Fruit fly (Drosophila melanogaster) whole organism, pupa: ENCODE results near the gene CG2217.

Source experiments
- CG10348 ChIP-seq: fragments of 200-800 bp; sonication (Bioruptor generic); IDR thresholded peaks from 2 replicates; pipeline ENCODE4 v1.3.6; 2022; ENCODE audit warnings: missing biosample characterization, missing genetic modification characterization
- CG12605 ChIP-seq: fragments of 200-800 bp; sonication (Bioruptor generic); IDR thresholded peaks from 2 replicates; pipeline ENCODE4 v1.3.6; 2022; ENCODE audit warnings: missing biosample characterization, missing genetic modification characterization
- CG13204 ChIP-seq: fragments of 200-800 bp; sonication (Bioruptor generic); optimal IDR thresholded peaks from 2 replicates; lab custom pipeline; 2018; ENCODE audit warnings: missing biosample characterization, mild to moderate bottlenecking, missing genetic modification characterization, moderate library complexity
- CG14655 ChIP-seq: fragments of 200-800 bp; sonication (Bioruptor generic); optimal IDR thresholded peaks from 3 replicates; lab custom pipeline; 2017; ENCODE audit warnings: mild to moderate bottlenecking, missing biosample characterization, missing genetic modification reagents, missing genetic modification characterization
- CG15710 ChIP-seq: fragments of 200-800 bp; sonication (Bioruptor generic); optimal IDR thresholded peaks from 2 replicates; lab custom pipeline; 2018; ENCODE audit warnings: missing biosample characterization, mild to moderate bottlenecking, missing genetic modification characterization, moderate library complexity
- CG17806 ChIP-seq: fragments of 200-800 bp; sonication (Bioruptor generic); optimal IDR thresholded peaks from 2 replicates; lab custom pipeline; 2018; ENCODE audit warnings: missing biosample characterization, mild to moderate bottlenecking, missing genetic modification characterization, moderate library complexity
- CG32121 ChIP-seq: fragments of 200-800 bp; sonication (Bioruptor generic); IDR thresholded peaks from 2 replicates; pipeline ENCODE4 v1.3.6; 2022; ENCODE audit warnings: missing biosample characterization, missing genetic modification characterization
- CG34367 ChIP-seq: fragments of 200-800 bp; sonication (Bioruptor generic); optimal IDR thresholded peaks from 2 replicates; lab custom pipeline; 2018; ENCODE audit warnings: missing biosample characterization, mild to moderate bottlenecking, missing genetic modification characterization
- CG4496 ChIP-seq: fragments of 200-800 bp; sonication (Bioruptor generic); IDR thresholded peaks from 3 replicates; pipeline ENCODE4 v1.3.6; 2022; ENCODE audit warnings: missing biosample characterization, missing genetic modification characterization
- CG8159 ChIP-seq: fragments of 200-800 bp; sonication (Bioruptor generic); optimal IDR thresholded peaks from 3 replicates; lab custom pipeline; 2018; ENCODE audit warnings: missing biosample characterization, mild to moderate bottlenecking, missing genetic modification characterization, moderate library complexity
- CG8301 ChIP-seq: fragments of 200-800 bp; sonication (Bioruptor generic); optimal IDR thresholded peaks from 2 replicates; lab custom pipeline; 2018; ENCODE audit warnings: missing biosample characterization, mild to moderate bottlenecking, missing genetic modification characterization
- D1 ChIP-seq: fragments of 200-800 bp; sonication (Bioruptor generic); optimal IDR thresholded peaks from 2 replicates; lab custom pipeline; 2018; ENCODE audit warnings: missing biosample characterization, mild to moderate bottlenecking, missing genetic modification characterization, moderate library complexity
- EcR ChIP-seq: fragments of 200-800 bp; sonication (Bioruptor generic); optimal IDR thresholded peaks from 3 replicates; lab custom pipeline; 2019; ENCODE audit warnings: missing biosample characterization, missing genetic modification characterization, mild to moderate bottlenecking, moderate library complexity, missing genetic modification reagents
- Ets98B ChIP-seq: fragments of 200-800 bp; sonication (Bioruptor generic); IDR thresholded peaks from 2 replicates; pipeline ENCODE4 v1.3.6; 2022; ENCODE audit warnings: missing biosample characterization, missing genetic modification characterization
- Pif1A ChIP-seq: fragments of 200-800 bp; sonication (Bioruptor generic); optimal IDR thresholded peaks from 3 replicates; lab custom pipeline; 2016; ENCODE audit warnings: missing biosample characterization, missing genetic modification characterization
- Pif1B ChIP-seq: fragments of 200-800 bp; sonication (Bioruptor generic); optimal IDR thresholded peaks from 3 replicates; lab custom pipeline; 2016; ENCODE audit warnings: missing biosample characterization, missing genetic modification characterization
- Snoo ChIP-seq: fragments of 200-800 bp; sonication (Bioruptor generic); optimal IDR thresholded peaks from 3 replicates; lab custom pipeline; 2017; ENCODE audit warnings: missing biosample characterization, mild to moderate bottlenecking, missing genetic modification characterization, inconsistent platforms
- fd96Ca ChIP-seq: fragments of 200-800 bp; sonication (Bioruptor generic); IDR thresholded peaks from 3 replicates; pipeline ENCODE4 v1.3.6; 2022; ENCODE audit warnings: missing biosample characterization, missing genetic modification characterization
- gl ChIP-seq: fragments of 200-800 bp; sonication (Bioruptor generic); optimal IDR thresholded peaks from 2 replicates; lab custom pipeline; 2018; ENCODE audit warnings: missing biosample characterization, mild to moderate bottlenecking, missing genetic modification characterization

CG2217 gene

dm6 chr3R:30422871-30423270, at the start of gene CG2217, which contains the start of gene CG42740:
Gene CG2217, minus strand, starts transcription at chr3R:30422971.
Gene CG42740, minus strand, starts transcription at chr3R:30422971.
- no peak for TF ChIP-seq D1 (tag; lab: Kevin White, UChicago)
- TF ChIP-seq CG12605 (GFP tag; lab: Robert Waterston, UW), result no peak
- no peak for TF ChIP-seq gl
- no peak for TF ChIP-seq CG32121 (GFP tag; lab: Robert Waterston, UW)
- no peak for TF ChIP-seq CG17806 (tag; lab: Kevin White, UChicago)
- no peak for TF ChIP-seq Snoo
- no peak for TF ChIP-seq CG10348
- no peak for TF ChIP-seq fd96Ca (GFP tag; lab: Robert Waterston, UW)
- TF ChIP-seq CG34367 (tag; lab: Kevin White, UChicago), result no peak
- no peak for TF ChIP-seq CG8301 (tag; lab: Kevin White, UChicago)
- no peak for TF ChIP-seq CG8159 (tag; lab: Kevin White, UChicago)
- TF ChIP-seq CG14655 (GFP tag; lab: Kevin White, UChicago), result no peak

DNA sequence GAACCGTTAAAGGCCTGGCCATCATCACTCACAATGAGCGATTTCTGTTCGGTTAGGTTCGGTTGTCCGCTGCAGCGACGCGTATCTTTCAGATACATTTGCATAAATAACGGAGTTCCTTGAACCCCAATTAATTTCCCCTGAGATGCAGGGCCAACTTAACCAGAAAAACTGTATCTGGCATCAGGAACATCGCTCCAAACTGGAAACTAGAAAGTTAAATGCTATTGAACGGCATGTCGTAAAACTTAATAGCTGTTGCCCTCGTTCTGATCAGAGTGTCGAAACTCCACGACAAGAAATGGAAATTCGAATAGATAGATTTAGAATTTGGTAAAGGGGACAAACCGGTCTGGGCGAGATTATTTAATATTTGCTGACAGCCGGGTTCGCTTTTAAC, 49.6 kb upstream of the CG2217 start:
- TF ChIP-seq CG14655 (GFP tag; lab: Kevin White, UChicago) (no peak), gl (no peak), EcR (GFP tag; lab: Kevin White, UChicago) (peak; percentile 59)

- TF ChIP-seq CG8159 (tag; lab: Kevin White, UChicago), result no peak
- TF ChIP-seq EcR (GFP tag; lab: Kevin White, UChicago), result no peak
- no peak for TF ChIP-seq CG34367 (tag; lab: Kevin White, UChicago)
- TF ChIP-seq Pif1A (GFP tag; lab: Kevin White, UChicago), result no peak
- no peak for TF ChIP-seq CG32121 (GFP tag; lab: Robert Waterston, UW)
- no peak for TF ChIP-seq Pif1B (GFP tag; lab: Kevin White, UChicago)
- no peak for TF ChIP-seq CG13204
- TF ChIP-seq CG10348, result no peak
These were observed 47.9 kb upstream of the CG2217 start for dm6 chr3R:30470690-30471089.

dm6 chr3R:30467062-30467461, 44.3 kb upstream of the CG2217 start:
- TF ChIP-seq CG4496 (GFP tag; lab: Robert Waterston, UW) (no peak), CG14655 (GFP tag; lab: Kevin White, UChicago) (no peak), fd96Ca (GFP tag; lab: Robert Waterston, UW) (no peak), CG32121 (GFP tag; lab: Robert Waterston, UW) (no peak), gl (no peak), CG12605 (GFP tag; lab: Robert Waterston, UW) (no peak), Ets98B (GFP tag; lab: Robert Waterston, UW) (no peak), CG17806 (tag; lab: Kevin White, UChicago) (no peak), D1 (tag; lab: Kevin White, UChicago) (no peak), Pif1A (GFP tag; lab: Kevin White, UChicago) (no peak), CG15710 (no peak), CG13204 (no peak)
- TF ChIP-seq, all 21 proteins: peak for 0

- TF ChIP-seq CG4496 (GFP tag; lab: Robert Waterston, UW) (peak; percentile 14; the same call in 1 of the 3 replicates), CG34367 (tag; lab: Kevin White, UChicago) (no peak), fd96Ca (GFP tag; lab: Robert Waterston, UW) (peak; percentile 38; the same call in 1 of the 3 replicates)
These were observed 43.7 kb upstream of the CG2217 start for dm6 chr3R:30466515-30466914.

dm6 chr3R:30465775-30466494, 43.2 kb upstream of the CG2217 start, which contains the start of gene PH4alphaEFB:
Gene PH4alphaEFB, plus strand, starts transcription at chr3R:30466050.
- TF ChIP-seq CG12605 (GFP tag; lab: Robert Waterston, UW) (peak; percentile 53; the same call in 1 of the 2 replicates), gl (peak; percentile 1), EcR (GFP tag; lab: Kevin White, UChicago) (peak; percentile 72), CG14655 (GFP tag; lab: Kevin White, UChicago) (no peak)

DNA sequence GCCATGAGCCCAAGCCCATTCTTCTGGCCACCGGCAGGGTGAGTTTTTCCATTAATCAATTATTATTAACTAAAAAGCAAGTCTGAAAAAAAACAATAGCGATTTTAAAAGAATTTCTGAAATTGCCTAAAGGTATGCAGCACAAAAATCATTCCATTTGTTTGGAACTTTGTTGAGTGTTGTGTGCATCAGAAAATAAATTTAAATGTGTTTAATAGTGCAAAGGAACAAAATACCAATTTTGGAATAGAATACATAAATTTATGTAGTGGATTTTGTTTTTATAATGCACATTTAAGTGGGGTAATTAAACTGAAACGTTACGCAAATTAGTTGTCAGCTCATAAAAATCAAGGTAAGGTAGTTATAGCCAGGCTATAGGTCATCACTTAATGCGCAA, 41.5 kb upstream of the CG2217 start:
- TF ChIP-seq CG32121 (GFP tag; lab: Robert Waterston, UW) (no peak), CG8301 (tag; lab: Kevin White, UChicago) (no peak), CG12605 (GFP tag; lab: Robert Waterston, UW) (no peak), fd96Ca (GFP tag; lab: Robert Waterston, UW) (no peak), gl (no peak), D1 (tag; lab: Kevin White, UChicago) (no peak), CG34367 (tag; lab: Kevin White, UChicago) (no peak), CG15710 (no peak), Pif1A (GFP tag; lab: Kevin White, UChicago) (no peak), EcR (GFP tag; lab: Kevin White, UChicago) (no peak)
